Worm (Caenorhabditis elegans) whole organism, late embryonic: ENCODE data around the gene F59E12.9.

Experiments used
- C08G9.2 ChIP-seq: sonication (generic microtip); optimal IDR thresholded peaks from 2 replicates; lab custom pipeline; 2016; ENCODE audit warnings: mild to moderate bottlenecking, missing genetic modification characterization, moderate library complexity, missing compliant biosample characterization
- F13H6.1 ChIP-seq: sonication (generic microtip); optimal IDR thresholded peaks from 2 replicates; lab custom pipeline; 2016; ENCODE audit warnings: missing genetic modification characterization, missing compliant biosample characterization
- K02D7.2 ChIP-seq: sonication (generic microtip); optimal IDR thresholded peaks from 2 replicates; lab custom pipeline; 2017; ENCODE audit warnings: mild to moderate bottlenecking, missing genetic modification characterization, missing compliant biosample characterization
- K09A11.1 ChIP-seq: sonication (generic microtip); optimal IDR thresholded peaks from 2 replicates; lab custom pipeline; 2017; ENCODE audit warnings: antibody characterized with exemption, mild to moderate bottlenecking, missing genetic modification characterization, missing compliant biosample characterization; ENCODE audit not compliant: insufficient read depth
- T23F11.4 ChIP-seq: fragments of 200-800 bp; sonication (Bioruptor generic); optimal IDR thresholded peaks from 2 replicates; lab custom pipeline; 2018; ENCODE audit warnings: mild to moderate bottlenecking, missing genetic modification characterization, missing compliant biosample characterization
- ahr-1 ChIP-seq: sonication (generic microtip); optimal IDR thresholded peaks from 2 replicates; lab custom pipeline; 2016; ENCODE audit warnings: missing genetic modification characterization, missing compliant biosample characterization
- ama-1 ChIP-seq: fragments of 150-350 bp; optimal IDR thresholded peaks from 2 replicates; lab custom pipeline; 2014
- ceh-14 ChIP-seq: sonication (generic microtip); optimal IDR thresholded peaks from 2 replicates; lab custom pipeline; 2016; ENCODE audit warnings: missing genotype, missing genetic modification characterization, missing compliant biosample characterization
- ceh-18 ChIP-seq: sonication (generic microtip); optimal IDR thresholded peaks from 2 replicates; lab custom pipeline; 2016; ENCODE audit warnings: missing genetic modification characterization, missing compliant biosample characterization
- ceh-19 ChIP-seq: fragments of 200-800 bp; sonication (Bioruptor generic); optimal IDR thresholded peaks from 2 replicates; lab custom pipeline; 2018; ENCODE audit warnings: mild to moderate bottlenecking, missing genetic modification characterization, missing compliant biosample characterization
- ceh-2 ChIP-seq: sonication (generic microtip); optimal IDR thresholded peaks from 2 replicates; lab custom pipeline; 2016; ENCODE audit warnings: missing genotype, missing genetic modification characterization, missing compliant biosample characterization
- ceh-22 ChIP-seq: sonication (generic microtip); optimal IDR thresholded peaks from 2 replicates; lab custom pipeline; 2017; ENCODE audit warnings: missing biosample characterization, missing genetic modification characterization
- ceh-24 ChIP-seq: sonication (generic microtip); optimal IDR thresholded peaks from 2 replicates; lab custom pipeline; 2016; ENCODE audit warnings: mild to moderate bottlenecking, missing genetic modification characterization, missing compliant biosample characterization
- ceh-31 ChIP-seq: sonication (generic microtip); optimal IDR thresholded peaks from 2 replicates; lab custom pipeline; 2016; ENCODE audit warnings: missing genetic modification characterization, missing compliant biosample characterization
- ceh-34 ChIP-seq: sonication (generic microtip); optimal IDR thresholded peaks from 2 replicates; lab custom pipeline; 2016; ENCODE audit warnings: mild to moderate bottlenecking, missing genetic modification characterization, missing compliant biosample characterization
- ceh-45 ChIP-seq: fragments of 200-800 bp; sonication (Bioruptor generic); IDR thresholded peaks from 2 replicates; pipeline ENCODE4 v1.3.6; 2022; ENCODE audit warnings: missing genetic modification reagents, missing genetic modification characterization, missing compliant biosample characterization
- ceh-48 ChIP-seq: sonication (generic microtip); optimal IDR thresholded peaks from 2 replicates; lab custom pipeline; 2016; ENCODE audit warnings: missing genetic modification characterization, inconsistent platforms, missing compliant biosample characterization
- dmd-4 ChIP-seq: sonication (generic microtip); optimal IDR thresholded peaks from 2 replicates; lab custom pipeline; 2016; ENCODE audit warnings: borderline replicate concordance, missing genetic modification characterization, missing compliant biosample characterization
- dve-1 ChIP-seq: sonication (generic microtip); optimal IDR thresholded peaks from 2 replicates; lab custom pipeline; 2017; ENCODE audit warnings: antibody characterized with exemption, mild to moderate bottlenecking, missing genetic modification characterization, missing compliant biosample characterization
- elt-2 ChIP-seq: sonication (generic microtip); optimal IDR thresholded peaks from 2 replicates; lab custom pipeline; 2016; ENCODE audit warnings: missing genetic modification reagents, missing genetic modification characterization, missing compliant biosample characterization
- elt-4 ChIP-seq: sonication (generic microtip); optimal IDR thresholded peaks from 2 replicates; lab custom pipeline; 2016; ENCODE audit warnings: missing genetic modification characterization, missing compliant biosample characterization
- ets-4 ChIP-seq: sonication (generic microtip); optimal IDR thresholded peaks from 2 replicates; lab custom pipeline; 2016; ENCODE audit warnings: missing genetic modification characterization, missing compliant biosample characterization
- fax-1 ChIP-seq: sonication (generic microtip); optimal IDR thresholded peaks from 2 replicates; lab custom pipeline; 2016; ENCODE audit warnings: missing genotype, missing genetic modification characterization, missing compliant biosample characterization
- fkh-10 ChIP-seq: fragments of 150-350 bp; optimal IDR thresholded peaks from 2 replicates; lab custom pipeline; 2014; ENCODE audit warnings: missing biosample characterization, missing genetic modification reagents, missing genetic modification characterization
- gmeb-2 ChIP-seq: sonication (generic microtip); optimal IDR thresholded peaks from 2 replicates; lab custom pipeline; 2016; ENCODE audit warnings: missing genetic modification characterization, inconsistent platforms, missing compliant biosample characterization
- hlh-13 ChIP-seq: fragments of 200-800 bp; sonication (Bioruptor generic); optimal IDR thresholded peaks from 2 replicates; lab custom pipeline; 2018; ENCODE audit warnings: mild to moderate bottlenecking, missing genetic modification characterization, missing compliant biosample characterization
- hlh-6 ChIP-seq: sonication (generic microtip); optimal IDR thresholded peaks from 2 replicates; lab custom pipeline; 2016; ENCODE audit warnings: missing genotype, missing genetic modification characterization, missing compliant biosample characterization
- hlh-8 ChIP-seq: sonication (generic microtip); optimal IDR thresholded peaks from 2 replicates; lab custom pipeline; 2016; ENCODE audit warnings: missing genotype, missing genetic modification characterization, missing compliant biosample characterization
- lim-6 ChIP-seq: sonication (generic microtip); optimal IDR thresholded peaks from 2 replicates; lab custom pipeline; 2016; ENCODE audit warnings: missing genetic modification characterization, missing compliant biosample characterization
- nfya-1 ChIP-seq: sonication (generic microtip); optimal IDR thresholded peaks from 2 replicates; lab custom pipeline; 2017; ENCODE audit warnings: missing genetic modification characterization, mild to moderate bottlenecking, missing compliant biosample characterization, antibody characterized with exemption, moderate library complexity
- nhr-11 ChIP-seq: fragments of 150-350 bp; optimal IDR thresholded peaks from 2 replicates; lab custom pipeline; 2014; ENCODE audit warnings: missing biosample characterization, missing genetic modification characterization
- npax-4 ChIP-seq: sonication (generic microtip); optimal IDR thresholded peaks from 2 replicates; lab custom pipeline; 2016; ENCODE audit warnings: missing genetic modification characterization, missing compliant biosample characterization
- pag-3 ChIP-seq: sonication (generic microtip); optimal IDR thresholded peaks from 2 replicates; lab custom pipeline; 2016; ENCODE audit warnings: missing compliant biosample characterization, missing genetic modification characterization, borderline replicate concordance
- pax-1 ChIP-seq: fragments of 150-350 bp; optimal IDR thresholded peaks from 2 replicates; lab custom pipeline; 2014; ENCODE audit warnings: missing biosample characterization, missing genetic modification characterization
- pha-2 ChIP-seq: sonication (generic microtip); optimal IDR thresholded peaks from 2 replicates; lab custom pipeline; 2017; ENCODE audit warnings: mild to moderate bottlenecking, missing genetic modification characterization, missing compliant biosample characterization
- pqm-1 ChIP-seq: sonication (generic microtip); optimal IDR thresholded peaks from 2 replicates; lab custom pipeline; 2016; ENCODE audit warnings: missing genetic modification characterization, missing compliant biosample characterization
- ref-2 ChIP-seq: sonication (generic microtip); optimal IDR thresholded peaks from 2 replicates; lab custom pipeline; 2016; ENCODE audit warnings: missing genetic modification characterization, missing compliant biosample characterization
- rnt-1 ChIP-seq: sonication (generic microtip); optimal IDR thresholded peaks from 2 replicates; lab custom pipeline; 2016; ENCODE audit warnings: missing genetic modification characterization, missing compliant biosample characterization
- sdc-2 ChIP-seq: sonication (generic microtip); optimal IDR thresholded peaks from 2 replicates; lab custom pipeline; 2016; ENCODE audit warnings: missing genotype, missing genetic modification characterization, missing compliant biosample characterization
- sox-2 ChIP-seq: fragments of 200-800 bp; sonication (Bioruptor generic); IDR thresholded peaks from 2 replicates; pipeline ENCODE4 v1.3.6; 2022; ENCODE audit warnings: missing genetic modification reagents, missing genetic modification characterization, missing compliant biosample characterization
- syd-9 ChIP-seq: sonication (generic microtip); optimal IDR thresholded peaks from 2 replicates; lab custom pipeline; 2016; ENCODE audit warnings: mild to moderate bottlenecking, missing genetic modification characterization, moderate library complexity, missing compliant biosample characterization
- tbx-2 ChIP-seq: sonication (generic microtip); optimal IDR thresholded peaks from 2 replicates; lab custom pipeline; 2016; ENCODE audit warnings: missing genetic modification characterization, missing compliant biosample characterization
- tbx-7 ChIP-seq: sonication (generic microtip); optimal IDR thresholded peaks from 2 replicates; lab custom pipeline; 2016; ENCODE audit warnings: missing genotype, missing genetic modification characterization, missing compliant biosample characterization
- unc-42 ChIP-seq: sonication (generic microtip); optimal IDR thresholded peaks from 2 replicates; lab custom pipeline; 2016; ENCODE audit warnings: missing genotype, missing genetic modification characterization, missing compliant biosample characterization
- unc-86 ChIP-seq: sonication (generic microtip); optimal IDR thresholded peaks from 2 replicates; lab custom pipeline; 2016; ENCODE audit warnings: missing genetic modification characterization, missing compliant biosample characterization
- zip-5 ChIP-seq: sonication (generic microtip); optimal IDR thresholded peaks from 2 replicates; lab custom pipeline; 2016; ENCODE audit warnings: missing genetic modification characterization, missing compliant biosample characterization
- ztf-16 ChIP-seq: sonication (generic microtip); optimal IDR thresholded peaks from 2 replicates; lab custom pipeline; 2017; ENCODE audit warnings: missing genetic modification characterization, missing compliant biosample characterization

F59E12.9 gene

ce11 chrII:5596247-5596646, 50.6 kb downstream of the F59E12.9 start, which contains the start of gene C17G10.1:
C17G10.1 (plus strand) TSS chrII:5596547.
- TF ChIP-seq ceh-22 (tag; lab: Kevin White, UChicago) (no peak), ceh-14 (tag; lab: Kevin White, UChicago) (no peak), tbx-7 (tag; lab: Kevin White, UChicago) (no peak), unc-42 (tag; lab: Kevin White, UChicago) (no peak), ceh-45 (GFP tag; lab: Robert Waterston, UW) (no peak), pax-1 (tag; lab: Kevin White, UChicago) (no peak), sox-2 (GFP tag; lab: Robert Waterston, UW) (no peak), ama-1 (lab: Kevin White, UChicago) (no peak), elt-2 (tag; lab: Kevin White, UChicago) (no peak), T23F11.4 (GFP tag; lab: Kevin White, UChicago) (no peak), ztf-16 (tag; lab: Kevin White, UChicago) (no peak), ceh-19 (GFP tag; lab: Kevin White, UChicago) (no peak), ceh-2 (tag; lab: Kevin White, UChicago) (no peak), pqm-1 (tag; lab: Kevin White, UChicago) (no peak), ets-4 (tag; lab: Kevin White, UChicago) (no peak), ceh-18 (tag; lab: Kevin White, UChicago) (no peak), hlh-8 (tag; lab: Kevin White, UChicago) (no peak), hlh-6 (tag; lab: Kevin White, UChicago) (no peak), ceh-24 (tag; lab: Kevin White, UChicago) (no peak)
- TF ChIP-seq, all 69 proteins: peak for 0

- TF ChIP-seq elt-2 (tag; lab: Kevin White, UChicago) (peak; percentile 90), ref-2 (tag; lab: Kevin White, UChicago) (peak; percentile 5), ceh-48 (tag; lab: Kevin White, UChicago) (no peak), lim-6 (peak; percentile 27), F13H6.1 (tag; lab: Kevin White, UChicago) (peak; percentile 54), K02D7.2 (tag; lab: Kevin White, UChicago) (no peak), ceh-14 (tag; lab: Kevin White, UChicago) (peak; percentile 52), pha-2 (tag; lab: Kevin White, UChicago) (no peak), pqm-1 (tag; lab: Kevin White, UChicago) (no peak), pag-3 (tag; lab: Kevin White, UChicago) (no peak), hlh-8 (tag; lab: Kevin White, UChicago) (peak; percentile 58), unc-86 (tag; lab: Kevin White, UChicago) (peak; percentile 29), npax-4 (tag; lab: Kevin White, UChicago) (no peak), nhr-11 (tag; lab: Kevin White, UChicago) (no peak), ceh-31 (tag; lab: Kevin White, UChicago) (peak; percentile 90), ceh-2 (tag; lab: Kevin White, UChicago) (peak; percentile 33), ahr-1 (tag; lab: Kevin White, UChicago) (peak; percentile 22), fkh-10 (no peak), sdc-2 (no peak), gmeb-2 (tag; lab: Kevin White, UChicago) (no peak), dve-1 (tag; lab: Kevin White, UChicago) (no peak), ets-4 (tag; lab: Kevin White, UChicago) (peak; percentile 56), tbx-2 (tag; lab: Kevin White, UChicago) (peak; percentile 80), pax-1 (tag; lab: Kevin White, UChicago) (no peak), K09A11.1 (no peak), ceh-18 (tag; lab: Kevin White, UChicago) (no peak), zip-5 (tag; lab: Kevin White, UChicago) (peak; percentile 71), nfya-1 (no peak), rnt-1 (peak; percentile 33), ceh-34 (peak; percentile 45), tbx-7 (tag; lab: Kevin White, UChicago) (peak; percentile 8), elt-4 (tag; lab: Kevin White, UChicago) (no peak), C08G9.2 (peak; percentile 71), unc-42 (tag; lab: Kevin White, UChicago) (peak; percentile 64), fax-1 (tag; lab: Kevin White, UChicago) (peak; percentile 8), dmd-4 (tag; lab: Kevin White, UChicago) (no peak), ceh-19 (GFP tag; lab: Kevin White, UChicago) (no peak), syd-9 (tag; lab: Kevin White, UChicago) (no peak), hlh-13 (GFP tag; lab: Kevin White, UChicago) (no peak)
Measured at ce11 chrII:5594210-5594764, 52.6 kb downstream of the F59E12.9 start, which contains the start of gene ttc-4. ttc-4 (plus strand) TSS chrII:5594714.
